Fruit fly (Drosophila melanogaster) ovary, adult (tissue): ENCODE data around the gene Cals.

Experiments
- CG17801 ChIP-seq: fragments of 200-800 bp; optimal IDR thresholded peaks from 2 replicates; lab custom pipeline; 2019; ENCODE audit warnings: missing biosample characterization, mild to moderate bottlenecking, missing genetic modification characterization, moderate library complexity; ENCODE audit not compliant: partially characterized antibody

Gene Cals

DNA sequence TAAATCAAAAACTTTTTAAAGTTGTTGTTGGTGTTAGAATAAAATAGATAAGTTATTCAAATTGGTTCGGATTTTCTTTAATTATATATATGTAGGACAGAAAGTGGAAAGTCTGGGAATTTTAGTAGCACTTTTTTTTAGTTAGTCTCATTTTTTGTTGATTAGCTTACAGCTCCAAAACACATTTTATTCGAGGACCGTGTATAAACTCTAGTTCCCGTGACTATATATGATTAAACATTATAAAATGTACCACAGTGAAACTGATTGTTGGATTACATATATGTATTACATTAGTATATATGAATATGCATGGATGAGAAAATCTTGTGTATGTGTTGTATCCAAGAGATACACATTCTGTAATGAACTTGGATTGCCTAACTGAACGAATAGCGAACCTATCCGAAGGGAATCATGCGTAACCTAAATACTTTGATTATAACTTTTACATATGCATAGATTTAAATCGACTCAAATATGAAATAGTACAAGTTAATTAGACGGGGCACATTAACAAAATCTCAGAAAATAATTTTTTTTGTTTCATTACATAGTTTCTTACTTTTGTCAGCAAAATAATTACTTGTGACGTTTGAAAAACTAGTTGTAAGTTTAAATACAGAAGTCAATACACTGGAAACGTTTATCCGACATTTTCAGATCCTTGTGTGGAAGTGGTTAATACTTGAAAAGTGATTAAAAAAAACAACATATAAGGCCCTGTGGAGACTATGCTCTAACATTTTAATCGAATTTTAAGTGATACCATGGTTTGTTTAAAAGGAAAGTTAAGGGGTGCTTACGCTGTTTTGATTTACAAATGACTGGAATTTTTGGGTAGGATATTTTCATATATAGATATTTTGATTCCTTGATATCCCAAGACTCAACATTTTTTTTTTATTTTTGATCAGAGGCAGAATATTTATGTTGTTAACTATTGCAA, at the start of gene Cals:
TSS of gene Cals (minus strand) at position 700 of the 949 bp plus-strand sequence.
- no peak for TF ChIP-seq CG17801 (GFP tag; lab: Kevin White, UChicago)

DNA sequence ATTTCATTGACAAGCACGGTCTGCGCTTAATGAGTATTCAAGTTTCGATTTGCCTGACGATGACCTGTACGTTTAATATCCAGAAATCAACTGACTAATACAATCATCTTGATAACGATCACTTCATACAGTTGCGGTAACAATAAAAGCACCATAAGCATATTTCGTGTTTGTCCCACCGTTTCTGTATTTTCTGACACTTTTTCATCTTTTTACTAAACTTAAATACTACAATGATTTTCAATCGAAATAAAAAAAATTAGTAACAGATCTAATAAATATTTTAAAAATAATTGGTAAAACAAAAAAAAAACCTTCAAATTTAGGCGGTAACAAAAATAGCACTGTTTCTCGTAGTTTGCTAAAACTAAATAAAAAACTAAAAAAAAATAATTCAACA, 38.9 kb upstream of the Cals start, which contains the start of gene CG32017:
TSS of gene CG32017 (minus strand) at position 101 of the 400 bp plus-strand sequence.
- no peak for TF ChIP-seq CG17801 (GFP tag; lab: Kevin White, UChicago)

DNA sequence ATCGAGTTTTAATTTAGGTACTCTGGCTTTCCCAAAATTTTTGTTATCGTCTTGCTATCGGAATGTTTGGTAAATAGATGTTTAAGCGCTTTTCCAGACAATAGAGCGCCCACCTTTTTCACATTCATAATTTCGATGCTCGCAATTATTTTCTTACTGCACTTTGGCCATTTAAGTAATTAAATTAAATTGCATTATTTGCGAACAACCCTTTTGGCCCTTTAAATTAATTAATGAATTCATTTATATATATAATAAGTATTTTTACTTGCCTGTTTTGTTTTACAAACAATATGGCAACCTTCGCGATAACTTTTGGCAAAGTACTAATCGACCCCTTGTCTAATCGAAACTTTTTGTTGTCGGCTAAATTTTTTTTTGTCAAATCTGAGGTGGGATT, 33.1 kb upstream of the Cals start:
- TF ChIP-seq CG17801 (GFP tag; lab: Kevin White, UChicago) = no peak

DNA sequence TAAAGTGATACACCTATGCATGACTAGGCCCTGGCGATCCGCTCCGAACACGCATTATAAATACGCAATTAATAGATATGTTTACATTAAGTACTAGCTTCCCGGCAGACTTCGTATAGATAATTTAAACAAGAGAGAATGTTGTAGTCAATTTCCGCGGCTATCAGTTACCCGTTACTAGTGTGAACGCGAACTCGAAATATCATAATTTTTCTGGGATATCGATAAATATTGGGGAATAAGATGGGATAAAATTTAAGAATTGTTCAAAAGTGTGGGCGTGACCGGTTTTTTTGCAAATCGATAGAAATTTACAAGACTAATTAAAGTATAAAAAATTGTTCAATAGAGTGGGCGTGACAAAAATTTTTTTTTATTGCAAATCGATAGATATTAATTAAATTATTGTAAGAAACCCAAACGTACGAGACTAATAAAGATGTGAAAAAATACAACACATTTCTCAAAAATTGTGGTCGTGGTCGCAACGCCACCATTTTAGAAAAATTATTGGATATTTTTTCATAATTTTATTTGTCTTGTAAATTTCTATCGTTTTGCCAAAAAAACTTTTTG, 24.9 kb upstream of the Cals start:
- TF ChIP-seq CG17801 (GFP tag; lab: Kevin White, UChicago) = no peak

DNA sequence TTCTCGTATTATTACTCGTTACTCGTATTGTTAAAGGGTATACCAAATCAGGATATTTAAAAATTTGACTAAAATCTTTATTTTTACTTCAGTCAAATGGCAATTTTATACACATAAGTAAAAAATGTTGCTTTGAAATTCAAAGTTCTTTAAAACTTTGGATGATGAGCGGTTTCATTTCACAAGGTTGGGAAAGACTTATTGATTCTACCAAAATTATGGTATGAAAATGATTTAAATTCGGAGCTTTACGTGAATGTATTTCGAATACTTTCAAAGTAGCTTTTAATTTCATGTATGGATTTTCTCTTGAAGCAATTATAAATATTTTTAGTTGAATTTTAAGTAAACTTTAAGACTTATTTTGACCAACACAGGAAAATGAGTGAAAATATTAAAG, 24.0 kb upstream of the Cals start, which contains the start of gene Kif3C:
TSS of gene Kif3C (plus strand) at position 301 of the 400 bp plus-strand sequence.
- no peak for TF ChIP-seq CG17801 (GFP tag; lab: Kevin White, UChicago)

DNA sequence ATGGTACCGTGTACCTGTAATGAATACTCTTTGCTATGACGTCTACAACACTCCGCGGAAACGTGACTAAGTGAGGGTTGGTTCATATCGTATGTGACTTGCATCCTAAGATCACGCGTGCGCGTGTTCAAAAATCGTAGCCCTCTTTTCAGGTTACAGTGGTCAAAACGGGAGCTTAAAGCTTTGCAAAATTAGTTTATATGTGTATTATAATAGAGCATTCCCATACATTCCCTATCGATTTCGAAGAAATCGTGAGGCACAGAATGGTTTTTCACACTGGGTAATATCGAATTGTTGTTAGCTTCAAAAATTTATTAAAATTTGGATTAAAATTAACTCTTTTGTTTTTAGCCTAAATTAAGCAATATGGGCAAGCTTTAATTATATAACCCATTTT, 23.3 kb upstream of the Cals start:
- no peak for TF ChIP-seq CG17801 (GFP tag; lab: Kevin White, UChicago)

DNA sequence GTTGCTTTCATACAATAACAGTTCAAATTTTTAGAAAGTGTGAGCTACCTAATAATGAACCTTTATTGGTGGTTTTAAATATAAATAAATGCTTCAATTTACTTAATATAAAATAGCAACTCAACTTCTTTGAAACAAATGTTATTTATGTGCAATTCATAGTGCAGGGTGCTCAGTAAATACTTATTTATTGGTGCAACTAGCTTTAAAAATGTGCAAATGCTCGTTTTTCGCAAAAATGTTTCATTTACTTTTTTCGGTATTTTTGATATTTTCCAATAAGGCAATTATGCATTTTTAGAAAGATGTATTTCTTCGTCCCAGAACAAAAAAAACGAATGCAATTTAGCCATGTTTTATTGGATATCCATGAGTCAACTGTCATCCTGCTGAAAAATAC, 21.6 kb upstream of the Cals start:
- TF ChIP-seq CG17801 (GFP tag; lab: Kevin White, UChicago) = no peak

DNA sequence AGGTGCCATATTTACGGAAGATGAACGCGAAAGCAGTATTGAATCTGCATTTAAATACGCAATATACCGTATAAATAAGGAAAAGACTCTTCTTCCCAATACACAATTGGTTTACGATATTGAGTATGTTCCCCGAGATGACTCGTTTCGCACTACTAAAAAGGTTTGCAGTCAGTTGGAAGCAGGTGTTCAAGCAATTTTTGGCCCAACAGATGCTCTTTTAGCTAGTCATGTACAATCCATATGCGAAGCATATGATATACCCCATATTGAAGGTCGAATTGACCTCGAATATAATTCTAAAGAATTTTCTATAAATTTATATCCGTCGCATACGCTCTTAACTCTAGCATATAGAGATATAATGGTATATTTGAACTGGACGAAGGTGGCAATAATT, 3.8 kb upstream of the Cals start:
- no peak for TF ChIP-seq CG17801 (GFP tag; lab: Kevin White, UChicago)

DNA sequence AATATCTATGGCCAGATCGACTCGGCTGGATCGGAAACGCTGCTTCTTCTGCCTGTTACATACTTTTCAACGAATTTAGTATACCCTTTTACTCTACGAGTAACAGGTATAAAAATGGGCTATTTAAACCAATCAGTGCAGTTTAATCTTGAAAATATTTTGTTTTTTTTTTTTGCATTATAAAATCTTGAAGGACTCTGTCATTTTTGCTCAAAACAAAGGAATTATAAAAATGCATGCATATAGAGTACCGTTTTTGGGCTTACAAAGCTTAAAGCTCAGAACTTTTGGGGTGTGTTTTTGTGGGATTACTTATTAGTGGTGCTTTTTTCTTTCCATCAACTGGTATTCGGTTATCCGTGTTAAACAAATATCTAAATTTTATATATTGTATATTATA, 3.1 kb upstream of the Cals start, which contains the start of gene CG11155:
TSS of gene CG11155 (plus strand) at position 313 of the 400 bp plus-strand sequence.
- no peak for TF ChIP-seq CG17801 (GFP tag; lab: Kevin White, UChicago)

DNA sequence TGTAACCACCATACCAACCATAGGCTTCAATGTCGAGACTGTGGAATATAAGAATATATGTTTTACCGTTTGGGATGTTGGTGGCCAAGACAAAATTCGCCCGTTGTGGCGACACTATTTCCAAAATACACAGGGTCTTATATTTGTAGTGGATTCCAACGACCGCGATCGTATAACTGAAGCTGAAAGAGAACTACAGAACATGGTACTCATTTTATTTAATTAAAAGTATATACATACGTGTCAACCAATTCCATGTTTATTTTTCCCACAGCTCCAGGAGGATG, 1.3 kb upstream of the Cals start:
- no peak for TF ChIP-seq CG17801 (GFP tag; lab: Kevin White, UChicago)

DNA sequence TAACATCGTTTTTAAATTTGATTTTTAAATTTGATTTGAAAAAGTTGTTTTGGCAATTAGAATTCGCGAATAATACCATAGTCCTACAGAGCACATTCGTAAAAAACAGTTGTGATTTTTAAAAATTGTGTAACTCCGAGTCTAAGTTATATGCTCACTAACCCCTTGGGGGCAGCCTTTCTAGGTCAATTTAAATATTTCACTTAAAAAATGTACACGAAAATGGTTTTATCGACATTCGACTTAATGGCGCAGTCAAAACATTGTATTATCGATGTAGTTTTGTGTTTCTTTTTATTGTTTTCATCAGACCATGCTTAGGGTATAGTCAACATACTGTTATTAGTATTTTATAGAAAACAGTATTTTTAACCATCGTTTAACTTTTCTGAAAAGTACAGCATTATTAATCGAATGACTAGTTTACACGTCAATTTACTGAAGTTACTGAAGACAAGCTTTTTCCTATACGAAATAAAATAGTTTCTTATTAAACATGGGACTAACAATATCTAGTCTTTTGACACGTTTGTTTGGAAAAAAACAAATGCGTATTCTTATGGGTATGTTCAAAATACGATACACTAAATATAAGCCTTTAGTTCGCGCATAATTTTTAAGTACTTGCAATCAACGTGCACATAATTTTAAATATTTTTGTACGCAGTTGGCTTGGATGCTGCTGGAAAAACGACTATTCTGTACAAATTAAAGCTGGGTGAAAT, 774 bp upstream of the Cals start, which contains the start of gene Arf4:
TSS of gene Arf4 (plus strand) at position 399 of the 725 bp plus-strand sequence.
- peak; percentile 77 for TF ChIP-seq CG17801 (GFP tag; lab: Kevin White, UChicago)

DNA sequence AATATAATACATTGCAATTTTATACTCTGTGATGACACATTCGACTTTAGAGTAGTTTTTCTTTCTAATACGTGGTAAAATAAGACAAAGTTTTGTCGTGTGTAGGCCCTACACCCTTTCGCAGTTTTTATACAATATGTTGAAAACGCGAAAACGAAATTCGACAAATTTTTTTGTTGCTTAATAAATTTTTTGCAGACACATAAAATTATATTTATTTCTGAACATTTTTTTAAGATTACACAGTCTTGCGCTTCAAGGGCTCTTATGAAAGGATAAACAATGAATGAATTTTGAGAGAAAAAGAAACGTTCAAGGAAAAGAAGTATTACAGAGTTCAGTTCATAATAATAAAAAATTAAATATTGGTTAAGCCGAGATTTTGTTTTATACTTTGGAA, 1.3 kb downstream of the Cals start:
- no peak for TF ChIP-seq CG17801 (GFP tag; lab: Kevin White, UChicago)

DNA sequence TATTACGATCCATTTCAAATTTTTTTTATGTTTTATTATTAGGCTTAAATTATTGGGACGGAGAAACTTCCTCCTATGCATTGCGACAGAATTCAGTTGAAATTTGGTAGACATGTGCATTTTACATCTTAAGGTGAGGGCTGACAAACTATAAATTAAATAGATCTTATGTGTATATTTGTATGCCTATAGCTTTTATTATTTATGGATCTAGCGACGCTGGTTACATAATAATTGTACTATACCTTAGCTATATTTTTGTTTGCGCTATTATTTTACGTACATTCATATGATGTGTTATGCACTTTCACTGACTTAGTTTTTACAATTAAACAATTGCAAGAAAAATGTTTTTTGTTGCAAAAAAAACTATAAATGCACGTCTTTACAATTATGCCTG, 7.9 kb downstream of the Cals start:
- TF ChIP-seq CG17801 (GFP tag; lab: Kevin White, UChicago) = no peak

DNA sequence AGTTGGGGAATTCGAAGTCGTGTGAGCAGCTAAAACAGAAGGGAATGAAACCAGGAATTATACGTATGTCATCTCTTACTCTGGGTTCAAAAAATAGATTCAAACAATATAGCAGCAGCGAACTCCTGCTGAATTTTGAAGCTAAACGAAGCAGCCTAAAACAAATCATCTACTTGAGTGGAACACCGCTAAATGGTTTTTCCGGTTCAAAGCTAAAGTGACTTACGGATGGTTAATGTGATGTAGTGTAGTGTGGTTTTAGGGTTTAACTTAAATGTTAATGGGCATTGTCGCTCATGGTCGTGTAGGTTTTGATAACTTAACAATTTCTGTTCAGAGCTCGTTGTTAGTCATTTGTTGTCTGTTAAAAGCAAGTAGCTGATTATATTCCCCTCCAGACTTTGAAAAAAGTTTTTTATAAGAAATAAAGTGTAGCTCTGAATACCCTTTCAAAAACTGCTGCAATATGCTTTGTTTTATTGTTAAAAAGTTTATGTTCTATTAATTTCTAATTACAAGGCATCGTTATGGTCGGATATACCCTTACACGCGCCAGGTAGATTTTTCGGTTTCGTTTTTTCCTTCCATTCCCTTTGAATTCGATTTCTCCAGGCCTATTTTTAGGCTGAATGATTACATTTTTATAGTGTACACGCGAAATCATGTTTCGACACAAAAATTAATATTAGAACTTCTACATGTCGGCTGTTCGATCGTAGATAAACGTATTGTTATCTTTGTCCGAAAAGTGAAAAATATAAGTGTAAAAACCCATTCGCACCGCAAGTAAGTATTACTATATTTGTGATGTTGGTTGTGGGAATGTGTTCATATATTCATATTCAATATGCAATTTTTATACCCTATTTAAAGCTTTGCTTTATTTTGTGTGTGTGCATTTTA, 10.0 kb downstream of the Cals start:
- peak; percentile 83 for TF ChIP-seq CG17801 (GFP tag; lab: Kevin White, UChicago)
